Worm (Caenorhabditis elegans) whole organism, L4/young adult: ENCODE measurements around the gene kin-30.

Source experiments
- W03F9.2 ChIP-seq: fragments of 150-350 bp; optimal IDR thresholded peaks from 2 replicates; lab custom pipeline; 2014; ENCODE audit warnings: missing biosample characterization, missing genetic modification characterization
- dao-5 ChIP-seq: sonication (generic microtip); optimal IDR thresholded peaks from 2 replicates; lab custom pipeline; 2016; ENCODE audit warnings: missing genotype, missing genetic modification characterization, moderate library complexity, missing compliant biosample characterization
- him-1 ChIP-seq: sonication (generic microtip); optimal IDR thresholded peaks from 2 replicates; lab custom pipeline; 2016; ENCODE audit warnings: missing genotype, missing genetic modification reagents, missing genetic modification characterization, missing compliant biosample characterization

ce11 chrV:15253529-15253928, 9.0 kb downstream of the kin-30 start, which contains the start of gene srbc-75:
- TF ChIP-seq dao-5 (tag; lab: Kevin White, UChicago): no peak
- TF ChIP-seq him-1 (tag; lab: Kevin White, UChicago): no peak
- no peak for TF ChIP-seq W03F9.2
